Worm (Caenorhabditis elegans) whole organism, L1 larva: ENCODE results near the gene gsnl-1.
A peak's percentile ranks its signal among the peaks of the same experiment; 100 is the strongest.

Experiments used
- C04F5.9 ChIP-seq: sonication (generic microtip); optimal IDR thresholded peaks from 2 replicates; lab custom pipeline; 2016; ENCODE audit warnings: missing genetic modification characterization, missing compliant biosample characterization
- C16A3.4 ChIP-seq: fragments of 150-350 bp; optimal IDR thresholded peaks from 2 replicates; lab custom pipeline; 2014; ENCODE audit warnings: missing biosample characterization, missing genetic modification characterization
- C34B4.2 ChIP-seq: sonication (generic microtip); optimal IDR thresholded peaks from 2 replicates; lab custom pipeline; 2017; ENCODE audit warnings: mild to moderate bottlenecking, missing genetic modification characterization, missing compliant biosample characterization
- F16B12.6 ChIP-seq: fragments of 150-350 bp; optimal IDR thresholded peaks from 2 replicates; lab custom pipeline; 2014; ENCODE audit warnings: missing biosample characterization, missing genetic modification characterization
- Y116A8C.19 ChIP-seq: sonication (generic microtip); optimal IDR thresholded peaks from 2 replicates; lab custom pipeline; 2016; ENCODE audit warnings: missing compliant biosample characterization, missing genetic modification characterization, borderline replicate concordance
- aha-1 ChIP-seq: fragments of 150-350 bp; optimal IDR thresholded peaks from 2 replicates; lab custom pipeline; 2014; ENCODE audit warnings: missing biosample characterization, missing genetic modification characterization
- ama-1 ChIP-seq: fragments of 150-350 bp; optimal IDR thresholded peaks from 2 replicates; lab custom pipeline; 2014
- ceh-63 ChIP-seq: fragments of 200-800 bp; sonication (Bioruptor generic); optimal IDR thresholded peaks from 2 replicates; lab custom pipeline; 2018; ENCODE audit warnings: mild to moderate bottlenecking, missing genetic modification characterization, missing compliant biosample characterization
- ceh-90 ChIP-seq: sonication (generic microtip); optimal IDR thresholded peaks from 2 replicates; lab custom pipeline; 2016; ENCODE audit warnings: missing genetic modification characterization, missing compliant biosample characterization
- ces-1 ChIP-seq: fragments of 150-350 bp; optimal IDR thresholded peaks from 2 replicates; lab custom pipeline; 2014; ENCODE audit warnings: missing biosample characterization, missing genetic modification reagents, missing genetic modification characterization
- efl-3 ChIP-seq: fragments of 200-800 bp; sonication (Bioruptor generic); optimal IDR thresholded peaks from 2 replicates; lab custom pipeline; 2018; ENCODE audit warnings: mild to moderate bottlenecking, missing genetic modification characterization, missing compliant biosample characterization
- egl-27 ChIP-seq, 2 experiments: fragments of 150-350 bp in 1 of 2; sonication (generic microtip); optimal IDR thresholded peaks; 3 replicates each; lab custom pipeline; 2017 to 2018; ENCODE audit warnings: missing biosample characterization in 2 of 2, missing genetic modification characterization in 2 of 2, missing genetic modification reagents in 2 of 2
- elt-2 ChIP-seq: sonication (generic microtip); optimal IDR thresholded peaks from 2 replicates; lab custom pipeline; 2016; ENCODE audit warnings: missing genetic modification characterization, mild to moderate bottlenecking, inconsistent platforms, missing compliant biosample characterization, missing genetic modification reagents
- fkh-4 ChIP-seq: sonication (generic microtip); optimal IDR thresholded peaks from 2 replicates; lab custom pipeline; 2016; ENCODE audit warnings: missing compliant biosample characterization, missing genetic modification characterization, borderline replicate concordance
- fkh-8 ChIP-seq: sonication (generic microtip); optimal IDR thresholded peaks from 2 replicates; lab custom pipeline; 2016; ENCODE audit warnings: mild to moderate bottlenecking, missing genetic modification characterization, missing compliant biosample characterization
- fos-1 ChIP-seq: fragments of 150-350 bp; optimal IDR thresholded peaks from 2 replicates; lab custom pipeline; 2014; ENCODE audit warnings: missing biosample characterization, missing genetic modification characterization
- grh-1 ChIP-seq: fragments of 200-800 bp; sonication (Bioruptor generic); IDR thresholded peaks from 2 replicates; pipeline ENCODE4 v1.3.6; 2022; ENCODE audit warnings: missing genetic modification reagents, missing genetic modification characterization, missing compliant biosample characterization
- hlh-17 ChIP-seq: fragments of 200-800 bp; sonication (Bioruptor generic); optimal IDR thresholded peaks from 2 replicates; lab custom pipeline; 2018; ENCODE audit warnings: missing genetic modification characterization, mild to moderate bottlenecking, missing compliant biosample characterization, moderate library complexity, borderline replicate concordance
- jun-1 ChIP-seq: fragments of 150-350 bp; optimal IDR thresholded peaks from 2 replicates; lab custom pipeline; 2014; ENCODE audit warnings: missing biosample characterization, missing genetic modification reagents, missing genetic modification characterization
- lin-14 ChIP-seq: fragments of 200-800 bp; sonication (Bioruptor generic); optimal IDR thresholded peaks from 2 replicates; lab custom pipeline; 2018; ENCODE audit warnings: mild to moderate bottlenecking, missing genetic modification characterization, moderate library complexity, missing compliant biosample characterization
- lin-15B ChIP-seq: fragments of 150-350 bp; sonication (generic microtip); optimal IDR thresholded peaks from 3 replicates; lab custom pipeline; 2014; ENCODE audit warnings: missing biosample characterization, missing genetic modification characterization
- lin-35 ChIP-seq, 2 experiments: fragments of 150-350 bp; optimal IDR thresholded peaks; 2 replicates each; lab custom pipeline; 2014; ENCODE audit warnings: missing biosample characterization in 2 of 2, missing genetic modification characterization in 2 of 2, missing genetic modification reagents in 2 of 2
- lin-39 ChIP-seq: fragments of 150-350 bp; optimal IDR thresholded peaks from 2 replicates; lab custom pipeline; 2014; ENCODE audit warnings: missing biosample characterization, missing genetic modification reagents, missing genetic modification characterization
- lir-3 ChIP-seq: sonication (generic microtip); optimal IDR thresholded peaks from 2 replicates; lab custom pipeline; 2016; ENCODE audit warnings: mild to moderate bottlenecking, missing genetic modification characterization, moderate library complexity, missing compliant biosample characterization; ENCODE audit not compliant: poor library complexity
- lsy-2 ChIP-seq, 2 experiments: fragments of 150-350 bp; optimal IDR thresholded peaks; 2 replicates each; lab custom pipeline; 2014; ENCODE audit warnings: missing biosample characterization in 2 of 2, missing genetic modification characterization in 2 of 2
- mab-9 ChIP-seq: fragments of 200-800 bp; sonication (Bioruptor generic); IDR thresholded peaks from 2 replicates; pipeline ENCODE4 v1.3.6; 2022; ENCODE audit warnings: missing genetic modification reagents, missing genetic modification characterization, missing compliant biosample characterization
- mdl-1 ChIP-seq, 2 experiments: fragments of 150-350 bp; optimal IDR thresholded peaks; 2 replicates each; lab custom pipeline; 2014 to 2017; ENCODE audit warnings: missing biosample characterization in 2 of 2, missing genetic modification characterization in 2 of 2, inconsistent platforms in 1 of 2
- mef-2 ChIP-seq: fragments of 150-350 bp; optimal IDR thresholded peaks from 2 replicates; lab custom pipeline; 2014; ENCODE audit warnings: missing biosample characterization, missing genetic modification characterization
- nhr-12 ChIP-seq: sonication (generic microtip); optimal IDR thresholded peaks from 2 replicates; lab custom pipeline; 2017; ENCODE audit warnings: missing biosample characterization, missing genetic modification characterization
- nhr-28 ChIP-seq: fragments of 150-350 bp; optimal IDR thresholded peaks from 2 replicates; lab custom pipeline; 2014; ENCODE audit warnings: missing biosample characterization, missing genetic modification characterization
- nhr-47 ChIP-seq: sonication (generic microtip); optimal IDR thresholded peaks from 2 replicates; lab custom pipeline; 2016; ENCODE audit warnings: mild to moderate bottlenecking, missing genetic modification characterization, moderate library complexity, missing compliant biosample characterization
- nhr-71 ChIP-seq: sonication (generic microtip); optimal IDR thresholded peaks from 2 replicates; lab custom pipeline; 2016; ENCODE audit warnings: mild to moderate bottlenecking, missing genetic modification characterization, moderate library complexity, missing compliant biosample characterization
- nhr-76 ChIP-seq: sonication (generic microtip); optimal IDR thresholded peaks from 2 replicates; lab custom pipeline; 2017; ENCODE audit warnings: missing biosample characterization, missing genetic modification characterization
- nhr-85 ChIP-seq: sonication (generic microtip); peaks from one replicate; lab custom pipeline; 2016; ENCODE audit warnings: missing genetic modification characterization, inconsistent platforms, missing compliant biosample characterization
- nhr-90 ChIP-seq: sonication (generic microtip); optimal IDR thresholded peaks from 2 replicates; lab custom pipeline; 2016; ENCODE audit warnings: mild to moderate bottlenecking, missing genetic modification characterization, missing compliant biosample characterization; ENCODE audit not compliant: poor library complexity
- pax-3 ChIP-seq: fragments of 200-800 bp; sonication (Bioruptor generic); optimal IDR thresholded peaks from 2 replicates; lab custom pipeline; 2018; ENCODE audit warnings: mild to moderate bottlenecking, missing genetic modification characterization, moderate library complexity, missing compliant biosample characterization
- pqm-1 ChIP-seq: sonication (generic microtip); optimal IDR thresholded peaks from 3 replicates; lab custom pipeline; 2017; ENCODE audit warnings: missing biosample characterization, missing genetic modification characterization
- rnt-1 ChIP-seq: sonication (generic microtip); optimal IDR thresholded peaks from 2 replicates; lab custom pipeline; 2016; ENCODE audit warnings: mild to moderate bottlenecking, missing genetic modification characterization, moderate library complexity, missing compliant biosample characterization
- skn-1 ChIP-seq: fragments of 150-350 bp; optimal IDR thresholded peaks from 2 replicates; lab custom pipeline; 2014; ENCODE audit warnings: missing biosample characterization, missing genetic modification characterization
- sox-4 ChIP-seq: sonication (generic microtip); optimal IDR thresholded peaks from 2 replicates; lab custom pipeline; 2016; ENCODE audit warnings: missing genetic modification characterization, missing compliant biosample characterization
- sptf-1 ChIP-seq: fragments of 150-350 bp; optimal IDR thresholded peaks from 2 replicates; lab custom pipeline; 2014; ENCODE audit warnings: missing biosample characterization, missing genetic modification characterization
- unc-130 ChIP-seq: fragments of 150-350 bp; optimal IDR thresholded peaks from 2 replicates; lab custom pipeline; 2017; ENCODE audit warnings: missing biosample characterization, missing genetic modification characterization, inconsistent platforms
- unc-86 ChIP-seq: sonication (generic microtip); optimal IDR thresholded peaks from 2 replicates; lab custom pipeline; 2016; ENCODE audit warnings: missing genetic modification characterization, missing compliant biosample characterization
- vab-15 ChIP-seq: sonication (generic microtip); optimal IDR thresholded peaks from 2 replicates; lab custom pipeline; 2017; ENCODE audit warnings: missing genotype, mild to moderate bottlenecking, missing genetic modification characterization, missing compliant biosample characterization
- zag-1 ChIP-seq: fragments of 150-350 bp; optimal IDR thresholded peaks from 2 replicates; lab custom pipeline; 2014; ENCODE audit warnings: missing biosample characterization, missing genetic modification characterization
- ztf-11 ChIP-seq, 2 experiments: sonication (generic microtip); optimal IDR thresholded peaks; 2 replicates each; lab custom pipeline; 2016 to 2017; ENCODE audit warnings: missing genetic modification characterization in 2 of 2, missing biosample characterization in 1 of 2, missing compliant biosample characterization in 1 of 2
- ztf-4 ChIP-seq: fragments of 150-350 bp; optimal IDR thresholded peaks from 2 replicates; lab custom pipeline; 2014; ENCODE audit warnings: missing biosample characterization, missing genetic modification characterization

The gsnl-1 gene

ce11 chrV:9513590-9513989 is 16.7 kb downstream of the gsnl-1 start, which contains the start of gene eif-2Bdelta (continued):
- no peak for TF ChIP-seq egl-27 (tag; optimal IDR thresholded peaks at IDR 0.05; lab: Kevin White, UChicago)
- no peak for TF ChIP-seq ces-1 (GFP tag; lab: Kevin White, UChicago)
- no peak for TF ChIP-seq ztf-4 (tag; lab: Kevin White, UChicago)
- no peak for TF ChIP-seq nhr-12 (tag; lab: Kevin White, UChicago)
- peak; percentile 49 to 76 for TF ChIP-seq lin-35 (GFP tag; optimal IDR thresholded peaks at IDR 0.05; lab: Kevin White, UChicago)
- no peak for TF ChIP-seq ama-1 (lab: Kevin White, UChicago)
- TF ChIP-seq F16B12.6 = no peak
- peak; percentile 9 for TF ChIP-seq ceh-90
- TF ChIP-seq fos-1 = no peak
- no peak for TF ChIP-seq lin-15B (tag; lab: Kevin White, UChicago)
- peak; percentile 39 for TF ChIP-seq C16A3.4 (tag; lab: Kevin White, UChicago)
- TF ChIP-seq lir-3 (tag; lab: Kevin White, UChicago) = no peak
- TF ChIP-seq lin-39 = peak; percentile 67
- TF ChIP-seq skn-1 (tag; lab: Kevin White, UChicago) = peak; percentile 29
- TF ChIP-seq fkh-8 (tag; lab: Kevin White, UChicago) = no peak
- TF ChIP-seq unc-86 = peak; percentile 59
- TF ChIP-seq efl-3 (GFP tag; lab: Kevin White, UChicago) = no peak
- TF ChIP-seq vab-15 = no peak
- no peak for TF ChIP-seq hlh-17 (GFP tag; lab: Kevin White, UChicago)
- TF ChIP-seq lsy-2 (tag; optimal IDR thresholded peaks at IDR 0.05; lab: Kevin White, UChicago) = peak; percentile 71 to 84
- TF ChIP-seq grh-1 = no peak
- TF ChIP-seq C04F5.9 (tag; lab: Kevin White, UChicago) = peak; percentile 15
- TF ChIP-seq sox-4 (tag; lab: Kevin White, UChicago) = peak; percentile 63
- no peak for TF ChIP-seq mab-9 (GFP tag; lab: Robert Waterston, UW)
- no peak for TF ChIP-seq C34B4.2
- peak; percentile 74 for TF ChIP-seq nhr-90 (tag; lab: Kevin White, UChicago)
- TF ChIP-seq sptf-1 (tag; lab: Kevin White, UChicago) = no peak
- TF ChIP-seq aha-1 (tag; lab: Kevin White, UChicago) = no peak
- TF ChIP-seq Y116A8C.19 = no peak
- TF ChIP-seq pqm-1 = no peak
- no peak for TF ChIP-seq fkh-4 (tag; lab: Kevin White, UChicago)
- no peak for TF ChIP-seq nhr-28 (tag; lab: Kevin White, UChicago)
- peak; percentile 79 for TF ChIP-seq nhr-47
- TF ChIP-seq ztf-11 (tag; optimal IDR thresholded peaks at IDR 0.05; lab: Kevin White, UChicago) = no peak
- no peak for TF ChIP-seq mef-2
- TF ChIP-seq unc-130 (tag; lab: Kevin White, UChicago) = no peak
- no peak for TF ChIP-seq zag-1 (tag; lab: Kevin White, UChicago)
- TF ChIP-seq nhr-85 (tag; lab: Kevin White, UChicago) = peak; percentile 80
- peak; percentile 72 for TF ChIP-seq lin-14 (GFP tag; lab: Kevin White, UChicago)
- no peak for TF ChIP-seq jun-1 (tag; lab: Kevin White, UChicago)
- TF ChIP-seq ceh-63 (GFP tag; lab: Kevin White, UChicago) = no peak
- TF ChIP-seq mdl-1 (tag; optimal IDR thresholded peaks at IDR 0.05; lab: Kevin White, UChicago) = peak in 1 of 2 experiments; percentile 26
- TF ChIP-seq nhr-76 (tag; lab: Kevin White, UChicago) = no peak
- peak; percentile 76 for TF ChIP-seq rnt-1 (tag; lab: Kevin White, UChicago)
- TF ChIP-seq elt-2 (tag; lab: Kevin White, UChicago) = peak; percentile 55
- peak; percentile 83 for TF ChIP-seq nhr-71 (tag; lab: Kevin White, UChicago)
- TF ChIP-seq pax-3 (tag; lab: Kevin White, UChicago) = no peak
